Fruit fly (Drosophila melanogaster): Measurements from ENCODE around the gene CG43759.

CG43759 gene

DNA sequence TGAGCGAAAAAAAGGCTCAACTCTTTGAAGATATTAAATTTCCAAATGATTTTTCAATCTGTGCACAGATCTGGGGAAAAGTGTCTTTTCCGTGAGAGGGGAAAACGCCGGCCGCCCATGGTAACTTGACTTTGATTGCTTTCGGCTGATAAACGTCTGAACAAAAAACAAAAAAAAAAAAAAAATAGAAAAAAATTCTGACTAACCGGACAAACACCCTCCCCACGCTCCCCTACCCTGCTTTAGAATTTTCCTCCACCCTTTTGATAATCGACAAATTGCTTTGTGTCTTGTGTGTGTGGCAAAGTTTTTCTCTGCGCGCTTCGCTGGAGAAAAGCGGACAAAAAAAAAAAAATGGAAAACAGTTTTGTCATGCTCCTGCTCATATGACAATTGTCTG lies 3.3 kb downstream of the CG43759 start:
- TF ChIP-seq CG15710 (tag; optimal IDR thresholded peaks at IDR 0.05) (no peak), CG12605 (GFP tag; IDR thresholded peaks at IDR 0.05) (no peak), CG14655 (GFP tag; optimal IDR thresholded peaks at IDR 0.05) (no peak), Pif1B (GFP tag; optimal IDR thresholded peaks at IDR 0.05) (no peak), CG8301 (tag; optimal IDR thresholded peaks at IDR 0.05) (no peak), fd96Ca (GFP tag; IDR thresholded peaks at IDR 0.05) (no peak), EcR (GFP tag; optimal IDR thresholded peaks at IDR 0.05) (no peak), CG32121 (GFP tag; IDR thresholded peaks at IDR 0.05) (no peak), CG4496 (GFP tag; IDR thresholded peaks at IDR 0.05) (no peak)

DNA sequence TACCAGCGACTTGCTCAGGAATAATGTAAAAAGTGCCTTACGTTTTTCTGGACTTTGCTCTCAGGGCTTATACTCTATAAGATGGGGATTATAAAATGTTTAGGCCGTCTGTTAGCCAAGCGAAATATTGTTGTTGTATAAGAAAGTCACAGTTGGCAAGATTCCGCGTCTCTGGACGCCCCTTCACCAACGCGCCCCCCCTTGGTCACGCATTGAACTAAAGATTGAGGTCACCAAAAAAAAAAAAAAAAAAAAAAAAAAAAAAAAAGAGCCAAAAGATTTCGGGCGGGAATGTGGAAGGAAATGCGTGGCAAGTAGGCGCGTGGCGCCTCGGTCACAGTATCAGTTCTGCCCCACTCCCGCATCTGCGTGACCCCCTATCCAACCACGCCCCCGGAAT lies 4.7 kb downstream of the CG43759 start:
- TF ChIP-seq CG34367 (tag; optimal IDR thresholded peaks at IDR 0.05), result no peak
- TF ChIP-seq CG15710 (tag; optimal IDR thresholded peaks at IDR 0.05), result no peak
- no peak for TF ChIP-seq CG4496 (GFP tag; IDR thresholded peaks at IDR 0.05)
- TF ChIP-seq fd96Ca (GFP tag; IDR thresholded peaks at IDR 0.05), result no peak
- TF ChIP-seq CG32121 (GFP tag; IDR thresholded peaks at IDR 0.05), result no peak
- TF ChIP-seq CG8301 (tag; optimal IDR thresholded peaks at IDR 0.05), result no peak
- no peak for TF ChIP-seq CG13204 (GFP tag; optimal IDR thresholded peaks at IDR 0.05)
- no peak for TF ChIP-seq CG10348 (GFP tag; IDR thresholded peaks at IDR 0.05)
- no peak for TF ChIP-seq CG8159 (tag; optimal IDR thresholded peaks at IDR 0.05)
- no peak for TF ChIP-seq rn (GFP tag; IDR thresholded peaks at IDR 0.05)
- TF ChIP-seq Snoo (tag; optimal IDR thresholded peaks at IDR 0.05), result no peak
- TF ChIP-seq Ets98B (GFP tag; IDR thresholded peaks at IDR 0.05), result no peak
- no peak for TF ChIP-seq CG9948 (tag; optimal IDR thresholded peaks at IDR 0.05)
- no peak for TF ChIP-seq CG17806 (tag; optimal IDR thresholded peaks at IDR 0.05)
- TF ChIP-seq gl (tag; optimal IDR thresholded peaks at IDR 0.05), result no peak
- TF ChIP-seq CG12605 (GFP tag; IDR thresholded peaks at IDR 0.05), result no peak

DNA sequence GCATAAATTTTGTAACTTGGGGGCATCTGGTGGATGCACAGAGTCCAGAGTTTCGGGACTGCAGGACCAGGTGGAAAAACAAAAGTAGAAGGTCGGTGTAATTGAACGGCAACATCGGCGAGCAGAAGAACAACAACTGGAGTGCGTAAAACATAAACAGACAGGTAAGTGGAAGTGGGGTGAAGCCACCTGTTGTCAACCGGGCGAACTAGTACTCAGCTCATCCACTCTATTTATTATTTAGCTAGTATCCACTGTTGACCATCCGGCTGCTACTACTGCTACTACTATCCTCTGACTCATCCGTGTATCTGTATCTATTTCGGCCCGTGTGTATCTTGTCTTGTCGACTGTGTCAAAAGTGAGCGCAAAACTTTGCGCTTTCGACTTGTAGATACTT lies 6.5 kb downstream of the CG43759 start:
- TF ChIP-seq Snoo (tag; optimal IDR thresholded peaks at IDR 0.05) (no peak), fd96Ca (GFP tag; IDR thresholded peaks at IDR 0.05) (no peak), CG32121 (GFP tag; IDR thresholded peaks at IDR 0.05) (no peak), CG17806 (tag; optimal IDR thresholded peaks at IDR 0.05) (no peak), CG12605 (GFP tag; IDR thresholded peaks at IDR 0.05) (no peak), gl (tag; optimal IDR thresholded peaks at IDR 0.05) (no peak), CG8159 (tag; optimal IDR thresholded peaks at IDR 0.05) (no peak), CG15710 (tag; optimal IDR thresholded peaks at IDR 0.05) (no peak), Pif1A (GFP tag; optimal IDR thresholded peaks at IDR 0.05) (no peak)

DNA sequence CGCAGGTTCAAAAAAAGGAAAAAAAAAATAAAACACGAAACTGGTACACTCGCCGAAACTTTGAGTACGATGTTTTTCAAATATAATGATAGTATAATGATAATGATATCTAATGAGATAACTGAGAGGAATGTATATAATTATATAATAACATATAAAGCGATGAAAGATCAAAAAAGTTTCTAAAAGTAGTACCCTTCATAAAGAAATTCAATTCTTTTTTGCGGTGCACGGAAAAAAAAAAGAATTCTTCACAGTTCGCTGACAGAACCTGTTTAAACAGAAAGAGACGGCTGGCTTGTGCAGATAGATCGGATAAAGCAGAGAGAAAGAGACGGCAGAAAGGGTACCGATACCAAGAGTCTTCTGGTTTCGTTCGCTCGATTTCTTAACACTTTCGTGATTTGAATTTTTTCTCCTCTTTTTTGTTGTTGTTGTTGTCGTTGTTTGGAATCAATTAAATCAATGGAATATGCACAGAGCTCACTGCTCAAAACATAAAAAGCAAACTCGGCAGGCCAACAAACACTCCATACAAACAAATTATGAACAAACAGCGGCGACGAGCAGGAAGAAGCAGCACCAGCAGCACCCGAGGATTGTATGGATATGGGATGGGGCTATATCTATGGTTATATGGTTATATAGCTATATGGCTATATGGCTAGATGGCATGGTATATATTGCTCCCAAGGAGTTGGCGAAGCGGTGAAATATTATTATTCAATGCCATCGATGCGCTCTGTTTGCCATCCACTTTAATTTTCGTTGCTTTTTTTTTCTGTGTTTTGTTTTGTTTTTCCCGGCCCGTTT lies 8.2 kb downstream of the CG43759 start:
- peak; percentile 86 for TF ChIP-seq CG14655 (GFP tag; optimal IDR thresholded peaks at IDR 0.05)
- no peak for TF ChIP-seq fd96Ca (GFP tag; IDR thresholded peaks at IDR 0.05)
- no peak for TF ChIP-seq CG10348 (GFP tag; IDR thresholded peaks at IDR 0.05)
- peak; percentile 86 for TF ChIP-seq CG8159 (tag; optimal IDR thresholded peaks at IDR 0.05)
- TF ChIP-seq CG9948 (tag; optimal IDR thresholded peaks at IDR 0.05), result peak; percentile 92
- TF ChIP-seq CG12605 (GFP tag; IDR thresholded peaks at IDR 0.05), result peak; percentile 42; the same call in 1 of the 2 replicates
- peak; percentile 68 for TF ChIP-seq gl (tag; optimal IDR thresholded peaks at IDR 0.05)
- peak; percentile 54 for TF ChIP-seq CG32121 (GFP tag; IDR thresholded peaks at IDR 0.05)
- peak; percentile 91 for TF ChIP-seq CG34367 (tag; optimal IDR thresholded peaks at IDR 0.05)
- TF ChIP-seq rn (GFP tag; IDR thresholded peaks at IDR 0.05), result no peak
- TF ChIP-seq Snoo (tag; optimal IDR thresholded peaks at IDR 0.05), result peak; percentile 76
- peak; percentile 77 for TF ChIP-seq CG4496 (GFP tag; IDR thresholded peaks at IDR 0.05)
- TF ChIP-seq Pif1B (GFP tag; optimal IDR thresholded peaks at IDR 0.05), result peak; percentile 85
- peak; percentile 88 for TF ChIP-seq EcR (GFP tag; optimal IDR thresholded peaks at IDR 0.05)
- TF ChIP-seq CG13204 (GFP tag; optimal IDR thresholded peaks at IDR 0.05), result peak; percentile 85
- peak; percentile 80 for TF ChIP-seq CG17806 (tag; optimal IDR thresholded peaks at IDR 0.05)
- peak; percentile 45; the same call in 1 of the 2 replicates for TF ChIP-seq Ets98B (GFP tag; IDR thresholded peaks at IDR 0.05)
- peak; percentile 93 for TF ChIP-seq CG15710 (tag; optimal IDR thresholded peaks at IDR 0.05)
- TF ChIP-seq D1 (tag; optimal IDR thresholded peaks at IDR 0.05), result peak; percentile 75
- peak; percentile 68 for TF ChIP-seq CG8301 (tag; optimal IDR thresholded peaks at IDR 0.05)
- TF ChIP-seq Pif1A (GFP tag; optimal IDR thresholded peaks at IDR 0.05), result peak; percentile 78

DNA sequence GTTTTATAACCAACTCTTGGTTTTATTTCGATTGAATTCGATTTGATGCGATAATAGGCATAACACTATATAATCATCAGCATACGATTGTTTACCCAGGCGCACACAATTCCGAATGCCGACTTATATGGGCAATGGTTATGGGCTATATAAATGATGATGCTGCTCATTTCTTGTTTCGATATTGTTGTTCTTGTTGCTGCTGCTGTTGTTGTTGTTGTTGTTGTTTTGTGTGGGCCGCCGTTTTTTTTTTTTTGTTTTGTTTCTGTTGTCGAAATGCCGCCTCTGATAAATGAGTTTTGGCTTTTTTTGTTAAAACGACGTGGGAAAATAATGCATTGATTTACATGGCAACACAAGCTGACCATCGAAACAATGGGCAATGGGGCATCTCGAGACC lies 9.3 kb downstream of the CG43759 start:
- TF ChIP-seq CG8301 (tag; optimal IDR thresholded peaks at IDR 0.05) (no peak), CG10348 (GFP tag; IDR thresholded peaks at IDR 0.05) (no peak), CG14655 (GFP tag; optimal IDR thresholded peaks at IDR 0.05) (no peak), CG13204 (GFP tag; optimal IDR thresholded peaks at IDR 0.05) (no peak), D1 (tag; optimal IDR thresholded peaks at IDR 0.05) (no peak), CG8159 (tag; optimal IDR thresholded peaks at IDR 0.05) (no peak), CG15710 (tag; optimal IDR thresholded peaks at IDR 0.05) (no peak)

DNA sequence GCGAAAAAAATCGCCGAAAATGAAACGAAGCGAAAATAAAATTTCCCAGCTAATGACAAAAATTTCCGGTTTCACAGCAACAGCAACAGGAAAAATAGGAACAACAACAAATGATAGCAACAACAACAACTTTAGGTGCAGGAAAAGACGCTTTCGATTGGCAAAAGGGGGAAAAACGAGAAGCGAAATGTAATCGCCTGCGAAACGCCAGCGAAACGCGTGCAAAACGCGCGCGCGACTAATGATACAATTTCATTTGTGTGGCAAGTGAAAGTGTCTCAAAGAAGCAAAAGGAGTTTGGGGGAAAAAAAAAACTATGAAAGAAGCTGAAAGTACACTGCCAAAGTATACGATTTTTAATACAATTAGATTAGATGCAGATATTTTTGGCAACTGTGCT lies 11.8 kb downstream of the CG43759 start:
- TF ChIP-seq CG17806 (tag; optimal IDR thresholded peaks at IDR 0.05) (no peak), CG34367 (tag; optimal IDR thresholded peaks at IDR 0.05) (no peak), D1 (tag; optimal IDR thresholded peaks at IDR 0.05) (no peak), rn (GFP tag; IDR thresholded peaks at IDR 0.05) (no peak), fd96Ca (GFP tag; IDR thresholded peaks at IDR 0.05) (no peak), Ets98B (GFP tag; IDR thresholded peaks at IDR 0.05) (no peak), Pif1B (GFP tag; optimal IDR thresholded peaks at IDR 0.05) (no peak), Pif1A (GFP tag; optimal IDR thresholded peaks at IDR 0.05) (no peak), CG15710 (tag; optimal IDR thresholded peaks at IDR 0.05) (no peak), CG9948 (tag; optimal IDR thresholded peaks at IDR 0.05) (no peak), CG13204 (GFP tag; optimal IDR thresholded peaks at IDR 0.05) (no peak)
